Worm (Caenorhabditis elegans) whole organism, L4 larva: Measurements from ENCODE around the gene C08G9.2.

Source experiments
- dpl-1 ChIP-seq: fragments of 150-350 bp; optimal IDR thresholded peaks from 2 replicates; lab custom pipeline; 2014; ENCODE audit warnings: missing biosample characterization, missing genetic modification reagents, missing genetic modification characterization
- lin-1 ChIP-seq: fragments of 200-800 bp; sonication (Bioruptor generic); IDR thresholded peaks from 2 replicates; pipeline ENCODE4 v1.3.6; 2022; ENCODE audit warnings: missing genetic modification reagents, missing genetic modification characterization, missing compliant biosample characterization
- nhr-102 ChIP-seq: sonication (generic microtip); optimal IDR thresholded peaks from 2 replicates; lab custom pipeline; 2016; ENCODE audit warnings: mild to moderate bottlenecking, missing genetic modification characterization, moderate library complexity, missing compliant biosample characterization
- nhr-41 ChIP-seq: fragments of 200-800 bp; sonication (Bioruptor generic); IDR thresholded peaks from 2 replicates; pipeline ENCODE4 v1.3.6; 2022; ENCODE audit warnings: missing genetic modification reagents, missing genetic modification characterization, missing compliant biosample characterization
- pqm-1 ChIP-seq: sonication (generic microtip); optimal IDR thresholded peaks from 2 replicates; lab custom pipeline; 2017; ENCODE audit warnings: missing biosample characterization, missing genetic modification characterization
- sdz-12 ChIP-seq: fragments of 200-800 bp; sonication (Bioruptor generic); optimal IDR thresholded peaks from 2 replicates; lab custom pipeline; 2018; ENCODE audit warnings: mild to moderate bottlenecking, missing genetic modification characterization, missing compliant biosample characterization
- zag-1 ChIP-seq: fragments of 150-350 bp; optimal IDR thresholded peaks from 2 replicates; lab custom pipeline; 2014; ENCODE audit warnings: missing biosample characterization, missing genetic modification characterization

- TF ChIP-seq dpl-1 (GFP tag; lab: Kevin White, UChicago) (no peak), lin-1 (no peak), sdz-12 (GFP tag; lab: Kevin White, UChicago) (no peak), zag-1 (tag; lab: Kevin White, UChicago) (no peak), nhr-41 (no peak), pqm-1 (tag; lab: Kevin White, UChicago) (no peak), nhr-102 (no peak)
Measured at ce11 chrIV:7623078-7623477, 49.7 kb downstream of the C08G9.2 start.
